Fruit fly (Drosophila melanogaster) whole organism, pupa: ENCODE results near the gene Syt14.

Experiments used
- CG10348 ChIP-seq: fragments of 200-800 bp; sonication (Bioruptor generic); IDR thresholded peaks from 2 replicates; pipeline ENCODE4 v1.3.6; 2022; ENCODE audit warnings: missing biosample characterization, missing genetic modification characterization
- CG12605 ChIP-seq: fragments of 200-800 bp; sonication (Bioruptor generic); IDR thresholded peaks from 2 replicates; pipeline ENCODE4 v1.3.6; 2022; ENCODE audit warnings: missing biosample characterization, missing genetic modification characterization
- CG13204 ChIP-seq: fragments of 200-800 bp; sonication (Bioruptor generic); optimal IDR thresholded peaks from 2 replicates; lab custom pipeline; 2018; ENCODE audit warnings: missing biosample characterization, mild to moderate bottlenecking, missing genetic modification characterization, moderate library complexity
- CG14655 ChIP-seq: fragments of 200-800 bp; sonication (Bioruptor generic); optimal IDR thresholded peaks from 3 replicates; lab custom pipeline; 2017; ENCODE audit warnings: mild to moderate bottlenecking, missing biosample characterization, missing genetic modification reagents, missing genetic modification characterization
- CG15710 ChIP-seq: fragments of 200-800 bp; sonication (Bioruptor generic); optimal IDR thresholded peaks from 2 replicates; lab custom pipeline; 2018; ENCODE audit warnings: missing biosample characterization, mild to moderate bottlenecking, missing genetic modification characterization, moderate library complexity
- CG17806 ChIP-seq: fragments of 200-800 bp; sonication (Bioruptor generic); optimal IDR thresholded peaks from 2 replicates; lab custom pipeline; 2018; ENCODE audit warnings: missing biosample characterization, mild to moderate bottlenecking, missing genetic modification characterization, moderate library complexity
- CG32121 ChIP-seq: fragments of 200-800 bp; sonication (Bioruptor generic); IDR thresholded peaks from 2 replicates; pipeline ENCODE4 v1.3.6; 2022; ENCODE audit warnings: missing biosample characterization, missing genetic modification characterization
- CG34367 ChIP-seq: fragments of 200-800 bp; sonication (Bioruptor generic); optimal IDR thresholded peaks from 2 replicates; lab custom pipeline; 2018; ENCODE audit warnings: missing biosample characterization, mild to moderate bottlenecking, missing genetic modification characterization
- CG4496 ChIP-seq: fragments of 200-800 bp; sonication (Bioruptor generic); IDR thresholded peaks from 3 replicates; pipeline ENCODE4 v1.3.6; 2022; ENCODE audit warnings: missing biosample characterization, missing genetic modification characterization
- CG8159 ChIP-seq: fragments of 200-800 bp; sonication (Bioruptor generic); optimal IDR thresholded peaks from 3 replicates; lab custom pipeline; 2018; ENCODE audit warnings: missing biosample characterization, mild to moderate bottlenecking, missing genetic modification characterization, moderate library complexity
- CG8301 ChIP-seq: fragments of 200-800 bp; sonication (Bioruptor generic); optimal IDR thresholded peaks from 2 replicates; lab custom pipeline; 2018; ENCODE audit warnings: missing biosample characterization, mild to moderate bottlenecking, missing genetic modification characterization
- CG9948 ChIP-seq: fragments of 200-800 bp; sonication (Bioruptor generic); optimal IDR thresholded peaks from 2 replicates; lab custom pipeline; 2018; ENCODE audit warnings: missing biosample characterization, mild to moderate bottlenecking, missing genetic modification characterization, moderate library complexity
- D1 ChIP-seq: fragments of 200-800 bp; sonication (Bioruptor generic); optimal IDR thresholded peaks from 2 replicates; lab custom pipeline; 2018; ENCODE audit warnings: missing biosample characterization, mild to moderate bottlenecking, missing genetic modification characterization, moderate library complexity
- EcR ChIP-seq: fragments of 200-800 bp; sonication (Bioruptor generic); optimal IDR thresholded peaks from 3 replicates; lab custom pipeline; 2019; ENCODE audit warnings: missing biosample characterization, missing genetic modification characterization, mild to moderate bottlenecking, moderate library complexity, missing genetic modification reagents
- Ets98B ChIP-seq: fragments of 200-800 bp; sonication (Bioruptor generic); IDR thresholded peaks from 2 replicates; pipeline ENCODE4 v1.3.6; 2022; ENCODE audit warnings: missing biosample characterization, missing genetic modification characterization
- Pif1A ChIP-seq: fragments of 200-800 bp; sonication (Bioruptor generic); optimal IDR thresholded peaks from 3 replicates; lab custom pipeline; 2016; ENCODE audit warnings: missing biosample characterization, missing genetic modification characterization
- Pif1B ChIP-seq: fragments of 200-800 bp; sonication (Bioruptor generic); optimal IDR thresholded peaks from 3 replicates; lab custom pipeline; 2016; ENCODE audit warnings: missing biosample characterization, missing genetic modification characterization
- Snoo ChIP-seq: fragments of 200-800 bp; sonication (Bioruptor generic); optimal IDR thresholded peaks from 3 replicates; lab custom pipeline; 2017; ENCODE audit warnings: missing biosample characterization, mild to moderate bottlenecking, missing genetic modification characterization, inconsistent platforms
- fd96Ca ChIP-seq: fragments of 200-800 bp; sonication (Bioruptor generic); IDR thresholded peaks from 3 replicates; pipeline ENCODE4 v1.3.6; 2022; ENCODE audit warnings: missing biosample characterization, missing genetic modification characterization
- gl ChIP-seq: fragments of 200-800 bp; sonication (Bioruptor generic); optimal IDR thresholded peaks from 2 replicates; lab custom pipeline; 2018; ENCODE audit warnings: missing biosample characterization, mild to moderate bottlenecking, missing genetic modification characterization
- rn ChIP-seq: fragments of 200-800 bp; sonication (Bioruptor generic); IDR thresholded peaks from 2 replicates; pipeline ENCODE4 v1.3.6; 2022; ENCODE audit warnings: missing biosample characterization, missing genetic modification characterization

Syt14 gene

dm6 chr3R:4318999-4319398, at the start of gene Syt14:
Syt14 (minus strand) TSS chr3R:4319069.
- no peak for TF ChIP-seq Pif1B
- TF ChIP-seq fd96Ca (GFP tag; lab: Robert Waterston, UW) = no peak
- TF ChIP-seq CG12605 (GFP tag; lab: Robert Waterston, UW) = peak; percentile 30; the same call in 1 of the 2 replicates
- TF ChIP-seq CG9948 (tag; lab: Kevin White, UChicago) = no peak
- TF ChIP-seq CG14655 (GFP tag; lab: Kevin White, UChicago) = no peak

- TF ChIP-seq CG13204 (GFP tag; lab: Kevin White, UChicago) = no peak
- TF ChIP-seq Pif1B = no peak
- TF ChIP-seq rn (GFP tag; lab: Robert Waterston, UW) = no peak
- TF ChIP-seq CG10348 (GFP tag; lab: Robert Waterston, UW) = no peak
These were observed 43.1 kb upstream of the Syt14 start for dm6 chr3R:4362010-4362409.

dm6 chr3R:4360668-4361110, 41.8 kb upstream of the Syt14 start:
- no peak for TF ChIP-seq Snoo (tag; lab: Kevin White, UChicago)
- TF ChIP-seq CG17806 (tag; lab: Kevin White, UChicago) = no peak
- TF ChIP-seq CG13204 (GFP tag; lab: Kevin White, UChicago) = peak; percentile 69
- no peak for TF ChIP-seq CG10348 (GFP tag; lab: Robert Waterston, UW)
- no peak for TF ChIP-seq CG8301 (tag; lab: Kevin White, UChicago)
- peak; percentile 26 for TF ChIP-seq CG14655 (GFP tag; lab: Kevin White, UChicago)
- TF ChIP-seq Pif1B = peak; percentile 5
- TF ChIP-seq rn (GFP tag; lab: Robert Waterston, UW) = no peak
- TF ChIP-seq fd96Ca (GFP tag; lab: Robert Waterston, UW) = peak; percentile 17; the same call in 1 of the 3 replicates
- TF ChIP-seq CG34367 (tag; lab: Kevin White, UChicago) = no peak
- no peak for TF ChIP-seq gl (tag; lab: Kevin White, UChicago)
- no peak for TF ChIP-seq D1 (tag; lab: Kevin White, UChicago)
- TF ChIP-seq CG12605 (GFP tag; lab: Robert Waterston, UW) = 0 out of 2 replicates have a peak, but pooled peaks have one; percentile 33
- TF ChIP-seq CG32121 (GFP tag; lab: Robert Waterston, UW) = no peak; the same call in 1 of the 2 replicates
- TF ChIP-seq Pif1A (GFP tag; lab: Kevin White, UChicago) = no peak
- no peak for TF ChIP-seq CG15710 (tag; lab: Kevin White, UChicago)
- TF ChIP-seq Ets98B (GFP tag; lab: Robert Waterston, UW) = peak; percentile 41
- TF ChIP-seq CG4496 (GFP tag; lab: Robert Waterston, UW) = peak; percentile 75; the same call in 2 of the 3 replicates
- TF ChIP-seq CG9948 (tag; lab: Kevin White, UChicago) = no peak
- TF ChIP-seq CG8159 = peak; percentile 2
- TF ChIP-seq EcR (GFP tag; lab: Kevin White, UChicago) = peak; percentile 54

dm6 chr3R:4359625-4360024, 40.8 kb upstream of the Syt14 start, which contains the start of gene CG1090:
CG1090 (plus strand) TSS chr3R:4359883.
- TF ChIP-seq rn (GFP tag; lab: Robert Waterston, UW) (no peak), Snoo (tag; lab: Kevin White, UChicago) (no peak)

dm6 chr3R:4353569-4353968, 34.7 kb upstream of the Syt14 start:
- TF ChIP-seq CG10348 (GFP tag; lab: Robert Waterston, UW) (no peak), rn (GFP tag; lab: Robert Waterston, UW) (no peak), D1 (tag; lab: Kevin White, UChicago) (no peak), CG8301 (tag; lab: Kevin White, UChicago) (no peak), CG34367 (tag; lab: Kevin White, UChicago) (no peak), CG14655 (GFP tag; lab: Kevin White, UChicago) (no peak)

dm6 chr3R:4350199-4350598, 31.3 kb upstream of the Syt14 start:
- no peak for TF ChIP-seq CG9948 (tag; lab: Kevin White, UChicago)
- no peak for TF ChIP-seq Ets98B (GFP tag; lab: Robert Waterston, UW)
- TF ChIP-seq gl (tag; lab: Kevin White, UChicago) = no peak
- no peak for TF ChIP-seq CG8301 (tag; lab: Kevin White, UChicago)
- no peak for TF ChIP-seq Pif1B
- no peak for TF ChIP-seq D1 (tag; lab: Kevin White, UChicago)
- TF ChIP-seq EcR (GFP tag; lab: Kevin White, UChicago) = no peak
- no peak for TF ChIP-seq rn (GFP tag; lab: Robert Waterston, UW)
- TF ChIP-seq CG15710 (tag; lab: Kevin White, UChicago) = no peak
- no peak for TF ChIP-seq CG13204 (GFP tag; lab: Kevin White, UChicago)
- TF ChIP-seq CG17806 (tag; lab: Kevin White, UChicago) = no peak
- no peak for TF ChIP-seq CG10348 (GFP tag; lab: Robert Waterston, UW)
- no peak for TF ChIP-seq CG4496 (GFP tag; lab: Robert Waterston, UW)
- TF ChIP-seq Snoo (tag; lab: Kevin White, UChicago) = no peak
- no peak for TF ChIP-seq Pif1A (GFP tag; lab: Kevin White, UChicago)
- TF ChIP-seq CG8159 = no peak
- TF ChIP-seq CG14655 (GFP tag; lab: Kevin White, UChicago) = no peak
- TF ChIP-seq CG12605 (GFP tag; lab: Robert Waterston, UW) = no peak
